Worm (Caenorhabditis elegans) whole organism, late embryonic: ENCODE results near the gene Y81G3A.1.

Experiments used
- F13H6.1 ChIP-seq: sonication (generic microtip); optimal IDR thresholded peaks from 2 replicates; lab custom pipeline; 2016; ENCODE audit warnings: missing genetic modification characterization, missing compliant biosample characterization
- K02D7.2 ChIP-seq: sonication (generic microtip); optimal IDR thresholded peaks from 2 replicates; lab custom pipeline; 2017; ENCODE audit warnings: mild to moderate bottlenecking, missing genetic modification characterization, missing compliant biosample characterization
- ceh-18 ChIP-seq: sonication (generic microtip); optimal IDR thresholded peaks from 2 replicates; lab custom pipeline; 2016; ENCODE audit warnings: missing genetic modification characterization, missing compliant biosample characterization
- ceh-19 ChIP-seq: fragments of 200-800 bp; sonication (Bioruptor generic); optimal IDR thresholded peaks from 2 replicates; lab custom pipeline; 2018; ENCODE audit warnings: mild to moderate bottlenecking, missing genetic modification characterization, missing compliant biosample characterization
- ceh-24 ChIP-seq: sonication (generic microtip); optimal IDR thresholded peaks from 2 replicates; lab custom pipeline; 2016; ENCODE audit warnings: mild to moderate bottlenecking, missing genetic modification characterization, missing compliant biosample characterization
- ceh-31 ChIP-seq: sonication (generic microtip); optimal IDR thresholded peaks from 2 replicates; lab custom pipeline; 2016; ENCODE audit warnings: missing genetic modification characterization, missing compliant biosample characterization
- ceh-45 ChIP-seq: fragments of 200-800 bp; sonication (Bioruptor generic); IDR thresholded peaks from 2 replicates; pipeline ENCODE4 v1.3.6; 2022; ENCODE audit warnings: missing genetic modification reagents, missing genetic modification characterization, missing compliant biosample characterization
- dmd-4 ChIP-seq: sonication (generic microtip); optimal IDR thresholded peaks from 2 replicates; lab custom pipeline; 2016; ENCODE audit warnings: borderline replicate concordance, missing genetic modification characterization, missing compliant biosample characterization
- elt-2 ChIP-seq: sonication (generic microtip); optimal IDR thresholded peaks from 2 replicates; lab custom pipeline; 2016; ENCODE audit warnings: missing genetic modification reagents, missing genetic modification characterization, missing compliant biosample characterization
- fkh-10 ChIP-seq: fragments of 150-350 bp; optimal IDR thresholded peaks from 2 replicates; lab custom pipeline; 2014; ENCODE audit warnings: missing biosample characterization, missing genetic modification reagents, missing genetic modification characterization
- gmeb-2 ChIP-seq: sonication (generic microtip); optimal IDR thresholded peaks from 2 replicates; lab custom pipeline; 2016; ENCODE audit warnings: missing genetic modification characterization, inconsistent platforms, missing compliant biosample characterization
- hlh-30 ChIP-seq: sonication (generic microtip); optimal IDR thresholded peaks from 2 replicates; lab custom pipeline; 2017; ENCODE audit warnings: antibody characterized with exemption, missing genetic modification characterization, missing compliant biosample characterization; ENCODE audit not compliant: insufficient read depth
- hlh-8 ChIP-seq: sonication (generic microtip); optimal IDR thresholded peaks from 2 replicates; lab custom pipeline; 2016; ENCODE audit warnings: missing genotype, missing genetic modification characterization, missing compliant biosample characterization
- lin-11 ChIP-seq: fragments of 200-800 bp; sonication (Bioruptor generic); optimal IDR thresholded peaks from 2 replicates; lab custom pipeline; 2018; ENCODE audit warnings: mild to moderate bottlenecking, missing genetic modification characterization, missing compliant biosample characterization
- nfya-1 ChIP-seq: sonication (generic microtip); optimal IDR thresholded peaks from 2 replicates; lab custom pipeline; 2017; ENCODE audit warnings: missing genetic modification characterization, mild to moderate bottlenecking, missing compliant biosample characterization, antibody characterized with exemption, moderate library complexity
- nhr-11 ChIP-seq: fragments of 150-350 bp; optimal IDR thresholded peaks from 2 replicates; lab custom pipeline; 2014; ENCODE audit warnings: missing biosample characterization, missing genetic modification characterization
- npax-4 ChIP-seq: sonication (generic microtip); optimal IDR thresholded peaks from 2 replicates; lab custom pipeline; 2016; ENCODE audit warnings: missing genetic modification characterization, missing compliant biosample characterization
- odd-2 ChIP-seq: sonication (generic microtip); optimal IDR thresholded peaks from 2 replicates; lab custom pipeline; 2017; ENCODE audit warnings: antibody characterized with exemption, mild to moderate bottlenecking, missing genetic modification characterization, missing compliant biosample characterization
- pag-3 ChIP-seq: sonication (generic microtip); optimal IDR thresholded peaks from 2 replicates; lab custom pipeline; 2016; ENCODE audit warnings: missing compliant biosample characterization, missing genetic modification characterization, borderline replicate concordance
- pax-1 ChIP-seq: fragments of 150-350 bp; optimal IDR thresholded peaks from 2 replicates; lab custom pipeline; 2014; ENCODE audit warnings: missing biosample characterization, missing genetic modification characterization
- pha-4 ChIP-seq: fragments of 150-350 bp; optimal IDR thresholded peaks from 2 replicates; lab custom pipeline; 2018; ENCODE audit warnings: missing biosample characterization, missing genetic modification reagents, missing genetic modification characterization
- pqm-1 ChIP-seq: sonication (generic microtip); optimal IDR thresholded peaks from 2 replicates; lab custom pipeline; 2016; ENCODE audit warnings: missing genetic modification characterization, missing compliant biosample characterization
- pros-1 ChIP-seq: fragments of 150-350 bp; optimal IDR thresholded peaks from 2 replicates; lab custom pipeline; 2014; ENCODE audit warnings: missing biosample characterization, missing genetic modification reagents, missing genetic modification characterization
- ref-2 ChIP-seq: sonication (generic microtip); optimal IDR thresholded peaks from 2 replicates; lab custom pipeline; 2016; ENCODE audit warnings: missing genetic modification characterization, missing compliant biosample characterization
- rnt-1 ChIP-seq: sonication (generic microtip); optimal IDR thresholded peaks from 2 replicates; lab custom pipeline; 2016; ENCODE audit warnings: missing genetic modification characterization, missing compliant biosample characterization
- sdc-2 ChIP-seq: sonication (generic microtip); optimal IDR thresholded peaks from 2 replicates; lab custom pipeline; 2016; ENCODE audit warnings: missing genotype, missing genetic modification characterization, missing compliant biosample characterization
- sox-2 ChIP-seq: fragments of 200-800 bp; sonication (Bioruptor generic); IDR thresholded peaks from 2 replicates; pipeline ENCODE4 v1.3.6; 2022; ENCODE audit warnings: missing genetic modification reagents, missing genetic modification characterization, missing compliant biosample characterization
- sox-4 ChIP-seq: sonication (generic microtip); optimal IDR thresholded peaks from 2 replicates; lab custom pipeline; 2017; ENCODE audit warnings: mild to moderate bottlenecking, missing genetic modification characterization, inconsistent platforms, missing compliant biosample characterization
- tbx-2 ChIP-seq: sonication (generic microtip); optimal IDR thresholded peaks from 2 replicates; lab custom pipeline; 2016; ENCODE audit warnings: missing genetic modification characterization, missing compliant biosample characterization
- ttx-3 ChIP-seq: sonication (generic microtip); optimal IDR thresholded peaks from 2 replicates; lab custom pipeline; 2016; ENCODE audit warnings: missing genetic modification reagents, missing genetic modification characterization, missing compliant biosample characterization
- unc-42 ChIP-seq: sonication (generic microtip); optimal IDR thresholded peaks from 2 replicates; lab custom pipeline; 2016; ENCODE audit warnings: missing genotype, missing genetic modification characterization, missing compliant biosample characterization
- unc-55 ChIP-seq: sonication (generic microtip); optimal IDR thresholded peaks from 2 replicates; lab custom pipeline; 2017; ENCODE audit warnings: missing biosample characterization, missing genetic modification reagents, missing genetic modification characterization
- unc-86 ChIP-seq: sonication (generic microtip); optimal IDR thresholded peaks from 2 replicates; lab custom pipeline; 2016; ENCODE audit warnings: missing genetic modification characterization, missing compliant biosample characterization
- zip-5 ChIP-seq: sonication (generic microtip); optimal IDR thresholded peaks from 2 replicates; lab custom pipeline; 2016; ENCODE audit warnings: missing genetic modification characterization, missing compliant biosample characterization
- ztf-16 ChIP-seq: sonication (generic microtip); optimal IDR thresholded peaks from 2 replicates; lab custom pipeline; 2017; ENCODE audit warnings: missing genetic modification characterization, missing compliant biosample characterization

The Y81G3A.1 gene

ce11 chrII:13076301-13076916 lies 7.3 kb downstream of the Y81G3A.1 start:
- TF ChIP-seq dmd-4 (no peak), pax-1 (tag; lab: Kevin White, UChicago) (no peak), F13H6.1 (tag; lab: Kevin White, UChicago) (no peak), ztf-16 (tag; lab: Kevin White, UChicago) (no peak), pag-3 (tag; lab: Kevin White, UChicago) (no peak)

DNA sequence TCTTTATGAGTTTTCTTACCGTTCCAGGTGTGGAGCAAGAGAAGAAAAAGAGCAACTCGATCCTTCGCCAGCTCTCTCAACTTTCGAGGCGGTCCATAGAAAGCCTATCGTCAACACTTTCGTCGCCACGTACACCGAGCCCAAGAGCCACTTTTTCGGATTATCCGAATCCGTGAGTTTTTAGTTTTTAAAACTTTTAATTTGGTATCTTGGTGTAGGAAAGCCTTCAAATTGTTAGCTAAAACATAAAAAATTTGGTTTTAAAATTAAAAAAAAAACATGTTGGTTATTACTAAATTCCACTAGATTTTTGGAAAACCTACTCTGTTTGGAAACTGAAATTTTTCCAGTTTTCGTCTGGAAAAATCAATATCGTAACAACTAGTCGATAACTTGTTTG lies 10.0 kb downstream of the Y81G3A.1 start:
- TF ChIP-seq nfya-1: no peak
- no peak for TF ChIP-seq dmd-4
- TF ChIP-seq rnt-1 (tag; lab: Kevin White, UChicago): no peak
- TF ChIP-seq sox-2 (GFP tag; lab: Robert Waterston, UW): no peak
- no peak for TF ChIP-seq ceh-18
- TF ChIP-seq fkh-10 (GFP tag; lab: Kevin White, UChicago): no peak
- no peak for TF ChIP-seq zip-5
- TF ChIP-seq lin-11 (tag; lab: Kevin White, UChicago): no peak
- no peak for TF ChIP-seq sox-4 (tag; lab: Kevin White, UChicago)
- TF ChIP-seq ceh-19 (GFP tag; lab: Kevin White, UChicago): no peak
- TF ChIP-seq ceh-45 (GFP tag; lab: Robert Waterston, UW): no peak
- TF ChIP-seq K02D7.2 (tag; lab: Kevin White, UChicago): no peak
- no peak for TF ChIP-seq ceh-31 (tag; lab: Kevin White, UChicago)
- TF ChIP-seq, all 69 proteins: peak for 0

DNA sequence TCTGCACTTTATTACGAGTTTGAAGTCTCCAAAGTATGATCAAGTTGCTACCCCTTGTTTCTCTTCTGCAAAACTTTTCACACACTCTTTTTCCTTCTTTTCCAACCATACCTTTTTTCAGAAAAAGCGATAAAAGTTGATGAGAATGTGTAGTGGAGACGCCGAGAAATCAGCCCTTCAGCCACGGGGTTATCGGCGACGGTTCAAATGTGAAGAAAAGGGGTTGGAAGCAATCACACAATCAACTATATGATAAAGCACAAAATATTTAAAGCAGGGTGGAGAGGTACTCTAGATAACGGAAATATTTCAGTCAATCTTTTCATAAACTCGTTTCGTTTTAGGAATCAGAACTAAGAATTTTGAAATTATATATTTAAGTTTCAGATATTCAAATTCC lies 10.6 kb downstream of the Y81G3A.1 start, which contains the start of gene F42G4.5:
TSS of gene F42G4.5 (plus strand) at position 379 of the 400 bp plus-strand sequence.
- TF ChIP-seq elt-2 (tag; lab: Kevin White, UChicago) (no peak), nhr-11 (tag; lab: Kevin White, UChicago) (no peak), unc-42 (tag; lab: Kevin White, UChicago) (no peak), ref-2 (tag; lab: Kevin White, UChicago) (no peak), ceh-24 (tag; lab: Kevin White, UChicago) (no peak), npax-4 (no peak)

ce11 chrII:13066777-13067290 lies 16.9 kb downstream of the Y81G3A.1 start:
- TF ChIP-seq pax-1 (tag; lab: Kevin White, UChicago): no peak
- peak; percentile 5 for TF ChIP-seq ceh-31 (tag; lab: Kevin White, UChicago)
- TF ChIP-seq ceh-18: peak; percentile 47
- TF ChIP-seq, all 69 proteins: peak for 2

DNA sequence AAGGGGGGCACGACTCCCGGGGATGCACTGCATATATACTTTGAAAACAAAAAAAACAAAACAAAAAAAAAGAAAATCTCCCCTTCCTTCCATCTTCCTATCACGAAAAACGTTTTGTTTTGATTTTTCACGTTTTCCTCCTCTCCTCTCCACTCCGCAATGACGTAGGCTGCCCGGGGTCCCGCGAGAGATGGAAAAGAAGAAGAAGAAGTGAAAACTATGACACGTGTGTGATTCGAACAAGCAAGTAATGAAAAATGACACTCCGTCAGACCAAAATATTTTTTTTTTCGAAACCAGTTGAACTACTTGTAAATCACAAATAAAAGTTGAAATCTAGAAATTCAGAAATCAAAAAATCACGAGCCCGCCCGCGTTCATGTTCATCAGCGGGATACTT lies 18.5 kb downstream of the Y81G3A.1 start:
- peak; percentile 37 for TF ChIP-seq unc-55
- TF ChIP-seq pros-1 (tag; lab: Kevin White, UChicago): no peak
- no peak for TF ChIP-seq gmeb-2
- no peak for TF ChIP-seq sdc-2 (tag; lab: Kevin White, UChicago)
- peak; percentile 21 for TF ChIP-seq ceh-18
- TF ChIP-seq tbx-2 (tag; lab: Kevin White, UChicago): no peak
- no peak for TF ChIP-seq fkh-10 (GFP tag; lab: Kevin White, UChicago)

ce11 chrII:13059196-13059595 lies 24.5 kb downstream of the Y81G3A.1 start:
- TF ChIP-seq sdc-2 (tag; lab: Kevin White, UChicago): no peak
- TF ChIP-seq unc-42 (tag; lab: Kevin White, UChicago): no peak
- no peak for TF ChIP-seq ceh-19 (GFP tag; lab: Kevin White, UChicago)
- no peak for TF ChIP-seq pha-4 (tag; lab: Kevin White, UChicago)
- no peak for TF ChIP-seq ref-2 (tag; lab: Kevin White, UChicago)
- no peak for TF ChIP-seq odd-2 (tag; lab: Kevin White, UChicago)
- no peak for TF ChIP-seq ttx-3 (tag; lab: Kevin White, UChicago)
- TF ChIP-seq hlh-8 (tag; lab: Kevin White, UChicago): no peak
- TF ChIP-seq unc-86: no peak
- TF ChIP-seq hlh-30 (tag; lab: Kevin White, UChicago): no peak
- TF ChIP-seq pqm-1 (tag; lab: Kevin White, UChicago): no peak
- TF ChIP-seq ztf-16 (tag; lab: Kevin White, UChicago): no peak
- TF ChIP-seq unc-55: no peak
